Worm (Caenorhabditis elegans) whole organism, L4 larva: ENCODE measurements around the gene C55B6.4.

Experiments used
- lim-7 ChIP-seq: fragments of 200-800 bp; sonication (Bioruptor generic); IDR thresholded peaks from 2 replicates; pipeline ENCODE4 v1.3.6; 2022; ENCODE audit warnings: missing genetic modification characterization, missing compliant biosample characterization
- mes-2 ChIP-seq: sonication (generic microtip); optimal IDR thresholded peaks from 2 replicates; lab custom pipeline; 2016; ENCODE audit warnings: missing genotype, mild to moderate bottlenecking, missing genetic modification characterization, missing compliant biosample characterization; ENCODE audit not compliant: poor library complexity, severe bottlenecking
- nhr-10 ChIP-seq: fragments of 150-350 bp; optimal IDR thresholded peaks from 2 replicates; lab custom pipeline; 2014; ENCODE audit warnings: missing biosample characterization, missing genetic modification characterization
- php-3 ChIP-seq: fragments of 200-800 bp; sonication (Bioruptor generic); IDR thresholded peaks from 2 replicates; pipeline ENCODE4 v1.3.6; 2022; ENCODE audit warnings: missing genetic modification reagents, missing genetic modification characterization, missing compliant biosample characterization
- pqm-1 ChIP-seq: sonication (generic microtip); optimal IDR thresholded peaks from 2 replicates; lab custom pipeline; 2017; ENCODE audit warnings: missing biosample characterization, missing genetic modification characterization

ce11 chrX:7225028-7225427, 37.5 kb upstream of the C55B6.4 start:
- TF ChIP-seq pqm-1 (tag; lab: Kevin White, UChicago), result no peak
- TF ChIP-seq nhr-10, result no peak
- no peak for TF ChIP-seq php-3 (GFP tag; lab: Robert Waterston, UW)
- TF ChIP-seq lim-7 (GFP tag; lab: Robert Waterston, UW), result no peak
- no peak for TF ChIP-seq mes-2
